Fruit fly (Drosophila melanogaster) whole organism, prepupa: ENCODE data around the gene CG15482.

Source experiments
- CG10631 ChIP-seq: fragments of 200-800 bp; sonication (Bioruptor generic); optimal IDR thresholded peaks from 2 replicates; lab custom pipeline; 2016; ENCODE audit warnings: missing biosample characterization, missing genetic modification characterization
- CG11294 ChIP-seq: fragments of 200-800 bp; sonication (Bioruptor generic); IDR thresholded peaks from 2 replicates; pipeline ENCODE4 v1.3.6; 2022; ENCODE audit warnings: missing biosample characterization, missing genetic modification characterization
- CG15336 ChIP-seq: fragments of 200-800 bp; sonication (Bioruptor generic); IDR thresholded peaks from 2 replicates; pipeline ENCODE4 v1.3.6; 2022; ENCODE audit warnings: missing biosample characterization, missing genetic modification characterization
- CG1621 ChIP-seq: fragments of 200-800 bp; sonication (Bioruptor generic); optimal IDR thresholded peaks from 3 replicates; lab custom pipeline; 2018; ENCODE audit warnings: missing biosample characterization, mild to moderate bottlenecking, missing genetic modification characterization
- CG3032 ChIP-seq: fragments of 200-800 bp; optimal IDR thresholded peaks from 2 replicates; lab custom pipeline; 2019; ENCODE audit warnings: missing biosample characterization, mild to moderate bottlenecking, missing genetic modification characterization, moderate library complexity
- CG31627 ChIP-seq: fragments of 200-800 bp; sonication (Bioruptor generic); optimal IDR thresholded peaks from 3 replicates; lab custom pipeline; 2016; ENCODE audit warnings: missing biosample characterization, missing genetic modification characterization
- CG32006 ChIP-seq: fragments of 200-800 bp; sonication (Bioruptor generic); optimal IDR thresholded peaks from 3 replicates; lab custom pipeline; 2017; ENCODE audit warnings: missing biosample characterization, mild to moderate bottlenecking, missing genetic modification characterization
- CG34406 ChIP-seq: fragments of 200-800 bp; sonication (Bioruptor generic); optimal IDR thresholded peaks from 3 replicates; lab custom pipeline; 2016; ENCODE audit warnings: missing biosample characterization, missing genetic modification characterization
- CG4318 ChIP-seq: fragments of 200-800 bp; sonication (Bioruptor generic); optimal IDR thresholded peaks from 3 replicates; lab custom pipeline; 2017; ENCODE audit warnings: missing biosample characterization, mild to moderate bottlenecking, missing genetic modification characterization
- CG6792 ChIP-seq: fragments of 200-800 bp; sonication (Bioruptor generic); optimal IDR thresholded peaks from 3 replicates; lab custom pipeline; 2016; ENCODE audit warnings: missing biosample characterization, missing genetic modification characterization
- CG6808 ChIP-seq: fragments of 200-800 bp; sonication (Bioruptor generic); optimal IDR thresholded peaks from 3 replicates; lab custom pipeline; 2017; ENCODE audit warnings: missing biosample characterization, missing genetic modification characterization, mild to moderate bottlenecking, moderate library complexity, missing genetic modification reagents
- CG6854 ChIP-seq: fragments of 200-800 bp; sonication (Bioruptor generic); optimal IDR thresholded peaks from 2 replicates; lab custom pipeline; 2017; ENCODE audit warnings: missing biosample characterization, mild to moderate bottlenecking, missing genetic modification characterization
- CG8119 ChIP-seq: fragments of 200-800 bp; sonication (Bioruptor generic); IDR thresholded peaks from 3 replicates; pipeline ENCODE4 v1.3.6; 2022; ENCODE audit warnings: missing biosample characterization, missing genetic modification characterization
- CG8319 ChIP-seq: fragments of 200-800 bp; sonication (Bioruptor generic); optimal IDR thresholded peaks from 3 replicates; lab custom pipeline; 2016; ENCODE audit warnings: missing biosample characterization, missing genetic modification characterization
- CG8632 ChIP-seq: fragments of 200-800 bp; sonication (Bioruptor generic); optimal IDR thresholded peaks from 3 replicates; lab custom pipeline; 2016; ENCODE audit warnings: missing biosample characterization, missing genetic modification characterization
- Eip75B ChIP-seq: fragments of 200-800 bp; sonication (Bioruptor generic); optimal IDR thresholded peaks from 3 replicates; lab custom pipeline; 2016; ENCODE audit warnings: missing biosample characterization, missing genetic modification characterization
- Eip78C ChIP-seq: fragments of 200-800 bp; sonication (Bioruptor generic); peaks from one replicate; lab custom pipeline; 2016; ENCODE audit warnings: missing biosample characterization, missing genetic modification characterization
- Ets21C ChIP-seq: fragments of 200-800 bp; sonication (Bioruptor generic); optimal IDR thresholded peaks from 3 replicates; lab custom pipeline; 2016; ENCODE audit warnings: missing biosample characterization, missing genetic modification characterization
- Gug ChIP-seq: fragments of 200-800 bp; sonication (Bioruptor generic); IDR thresholded peaks from 2 replicates; pipeline ENCODE4 v1.3.6; 2022; ENCODE audit warnings: missing biosample characterization, missing genetic modification characterization
- Hr39 ChIP-seq: fragments of 200-800 bp; sonication (Bioruptor generic); optimal IDR thresholded peaks from 2 replicates; lab custom pipeline; 2016; ENCODE audit warnings: missing biosample characterization, missing genetic modification characterization
- Lpt ChIP-seq: fragments of 200-800 bp; sonication (Bioruptor generic); optimal IDR thresholded peaks from 3 replicates; lab custom pipeline; 2016; ENCODE audit warnings: missing biosample characterization, missing genetic modification characterization
- Met ChIP-seq: fragments of 200-800 bp; sonication (Bioruptor generic); optimal IDR thresholded peaks from 3 replicates; lab custom pipeline; 2016; ENCODE audit warnings: missing biosample characterization, missing genetic modification characterization
- Sox102F ChIP-seq: fragments of 200-800 bp; sonication (Bioruptor generic); optimal IDR thresholded peaks from 2 replicates; lab custom pipeline; 2016; ENCODE audit warnings: missing biosample characterization, mild to moderate bottlenecking, missing genetic modification characterization
- Sox14 ChIP-seq: fragments of 200-800 bp; sonication (Bioruptor generic); optimal IDR thresholded peaks from 3 replicates; lab custom pipeline; 2016; ENCODE audit warnings: missing biosample characterization, missing genetic modification characterization
- Sox15 ChIP-seq: fragments of 200-800 bp; sonication (Bioruptor generic); optimal IDR thresholded peaks from 3 replicates; lab custom pipeline; 2016; ENCODE audit warnings: missing biosample characterization, missing genetic modification characterization
- achi ChIP-seq: fragments of 200-800 bp; sonication (Bioruptor generic); optimal IDR thresholded peaks from 3 replicates; lab custom pipeline; 2016; ENCODE audit warnings: missing biosample characterization, missing genetic modification characterization
- acj6 ChIP-seq: fragments of 200-800 bp; sonication (Bioruptor generic); optimal IDR thresholded peaks from 3 replicates; lab custom pipeline; 2016; ENCODE audit warnings: missing biosample characterization, missing genetic modification characterization
- cyc ChIP-seq: fragments of 200-800 bp; sonication (Bioruptor generic); optimal IDR thresholded peaks from 3 replicates; lab custom pipeline; 2016; ENCODE audit warnings: missing biosample characterization, missing genetic modification characterization
- dsx ChIP-seq: fragments of 200-800 bp; optimal IDR thresholded peaks from 3 replicates; lab custom pipeline; 2019; ENCODE audit warnings: missing biosample characterization, mild to moderate bottlenecking, missing genetic modification characterization, moderate library complexity; ENCODE audit not compliant: poor library complexity, severe bottlenecking
- eg ChIP-seq: fragments of 200-800 bp; sonication (Bioruptor generic); IDR thresholded peaks from 3 replicates; pipeline ENCODE4 v1.3.6; 2022; ENCODE audit warnings: missing biosample characterization, missing genetic modification characterization
- esn ChIP-seq: fragments of 200-800 bp; sonication (Bioruptor generic); optimal IDR thresholded peaks from 2 replicates; lab custom pipeline; 2016; ENCODE audit warnings: missing biosample characterization, mild to moderate bottlenecking, missing genetic modification characterization, moderate library complexity
- fkh ChIP-seq: fragments of 200-800 bp; sonication (Bioruptor generic); optimal IDR thresholded peaks from 3 replicates; lab custom pipeline; 2017; ENCODE audit warnings: missing biosample characterization, mild to moderate bottlenecking, missing genetic modification characterization, moderate library complexity
- spab ChIP-seq: fragments of 200-800 bp; sonication (Bioruptor generic); optimal IDR thresholded peaks from 2 replicates; lab custom pipeline; 2017; ENCODE audit warnings: missing biosample characterization, mild to moderate bottlenecking, missing genetic modification characterization, missing genetic modification reagents
- topi ChIP-seq: fragments of 200-800 bp; sonication (Bioruptor generic); optimal IDR thresholded peaks from 3 replicates; lab custom pipeline; 2016; ENCODE audit warnings: missing biosample characterization, missing genetic modification characterization

Gene CG15482

DNA sequence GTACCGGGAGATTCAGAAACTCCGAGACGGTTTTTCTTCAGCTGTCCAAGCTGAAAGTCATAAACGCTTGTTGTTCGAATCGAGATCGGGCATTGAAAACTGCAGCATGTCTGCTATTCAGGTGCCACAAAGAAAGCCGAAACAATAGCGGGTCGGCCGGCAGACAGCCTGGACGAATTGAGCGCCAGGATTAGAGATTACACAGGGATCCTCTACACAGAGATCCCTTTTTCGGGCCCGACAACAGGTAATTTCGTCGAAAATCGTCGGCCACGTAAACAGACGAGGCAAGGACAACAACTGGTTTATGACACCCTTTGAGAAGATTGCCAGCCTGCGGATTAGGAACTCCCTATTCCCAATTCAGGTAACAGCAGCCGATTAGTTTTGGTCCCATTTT, 15.6 kb upstream of the CG15482 start, which contains the start of gene CG16813:
Gene CG16813 (plus strand): TSS at position 288 of the 400 bp plus-strand sequence.
- TF ChIP-seq Lpt (GFP tag; lab: Kevin White, UChicago) (no peak), dsx (GFP tag; lab: Kevin White, UChicago) (no peak), CG6808 (no peak), CG15336 (no peak)

DNA sequence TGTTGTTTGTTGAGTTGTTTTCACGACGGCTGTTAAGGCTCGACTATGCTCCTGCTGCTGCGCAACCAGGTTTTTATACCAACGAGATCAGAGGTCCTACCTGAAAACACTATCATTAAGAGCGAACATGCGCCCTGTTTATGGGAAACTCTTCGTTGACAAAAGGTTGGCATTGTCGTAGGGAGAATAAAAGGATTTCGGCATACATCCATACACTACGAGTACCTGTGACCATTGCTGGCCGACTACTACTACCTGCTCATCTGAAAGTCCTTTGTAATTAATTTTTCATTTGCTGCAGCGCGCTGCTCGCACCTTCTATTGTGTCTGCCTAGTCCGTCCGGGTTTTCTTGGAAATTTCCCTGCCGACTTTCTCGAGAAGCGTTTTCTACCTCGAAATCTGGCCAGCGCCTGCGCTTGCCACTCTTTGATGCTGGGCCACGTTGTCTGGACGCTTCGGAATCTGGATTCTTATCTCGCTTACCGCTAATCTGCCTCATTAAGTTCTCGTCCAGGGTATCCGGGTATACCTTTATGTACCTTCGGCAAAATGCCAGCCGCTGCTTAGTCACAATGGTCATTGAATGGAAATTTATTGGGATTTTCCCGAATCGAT, 13.7 kb upstream of the CG15482 start, which contains the start of gene CG15480:
Gene CG15480 (minus strand): TSS at position 51 of the 616 bp plus-strand sequence.
- TF ChIP-seq CG6854 (GFP tag; lab: Kevin White, UChicago) (no peak), fkh (no peak), Hr39 (GFP tag; lab: Kevin White, UChicago) (no peak), CG32006 (no peak), Sox14 (GFP tag; lab: Kevin White, UChicago) (no peak), topi (GFP tag; lab: Kevin White, UChicago) (no peak)

DNA sequence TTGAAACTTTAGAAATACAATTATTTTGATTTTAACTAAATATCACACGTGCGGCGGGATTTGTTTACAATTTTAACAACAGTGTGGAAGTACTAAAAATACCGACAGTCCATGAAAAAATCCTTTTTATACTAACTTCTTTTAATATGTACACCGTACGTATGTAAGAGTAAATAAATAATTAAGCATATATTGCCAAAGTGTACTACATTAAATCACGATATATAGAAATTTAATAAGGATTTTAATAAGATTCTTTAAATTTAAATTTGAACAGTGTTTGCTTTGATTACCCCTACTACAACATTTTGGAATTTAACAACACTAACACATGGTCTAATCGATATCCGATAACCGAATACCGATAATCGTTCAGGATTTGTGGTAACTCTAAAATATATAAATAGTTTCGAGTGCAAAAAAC, 10.6 kb upstream of the CG15482 start, which contains the start of the genes Ski6 and CG16812:
Gene Ski6 (minus strand): TSS at position 205 of the 424 bp plus-strand sequence.
Gene CG16812 (plus strand): TSS at position 363 of the 424 bp plus-strand sequence.
- TF ChIP-seq CG4318 (GFP tag; lab: Kevin White, UChicago): no peak
- TF ChIP-seq CG3032 (tag; lab: Kevin White, UChicago): no peak
- peak; percentile 66 for TF ChIP-seq eg (GFP tag; lab: Robert Waterston, UW)
- no peak for TF ChIP-seq Eip75B (GFP tag; lab: Kevin White, UChicago)
- TF ChIP-seq CG6792 (GFP tag; lab: Kevin White, UChicago): peak; percentile 36
- TF ChIP-seq CG34406 (GFP tag; lab: Kevin White, UChicago): peak; percentile 48
- peak; percentile 41 for TF ChIP-seq CG8632 (GFP tag; lab: Kevin White, UChicago)
- TF ChIP-seq Sox102F: no peak
- TF ChIP-seq Ets21C (GFP tag; lab: Kevin White, UChicago): peak; percentile 37
- no peak for TF ChIP-seq achi
- peak; percentile 70 for TF ChIP-seq esn (GFP tag; lab: Kevin White, UChicago)
- TF ChIP-seq CG10631 (GFP tag; lab: Kevin White, UChicago): peak; percentile 75
- TF ChIP-seq spab: no peak
- no peak for TF ChIP-seq CG1621 (tag; lab: Kevin White, UChicago)
- TF ChIP-seq CG8319 (GFP tag; lab: Kevin White, UChicago): no peak
- no peak for TF ChIP-seq Met (GFP tag; lab: Kevin White, UChicago)
- peak; percentile 44 for TF ChIP-seq Hr39 (GFP tag; lab: Kevin White, UChicago)
- TF ChIP-seq acj6: no peak
- TF ChIP-seq cyc (GFP tag; lab: Kevin White, UChicago): peak; percentile 49
- no peak for TF ChIP-seq CG6854 (GFP tag; lab: Kevin White, UChicago)
- TF ChIP-seq CG15336: peak; percentile 60; the same call in 1 of the 2 replicates
- TF ChIP-seq CG11294 (GFP tag; lab: Robert Waterston, UW): no peak
- TF ChIP-seq Eip78C: no peak
- TF ChIP-seq Sox15: peak; percentile 29
- TF ChIP-seq fkh: peak; percentile 78
- TF ChIP-seq CG8119 (GFP tag; lab: Robert Waterston, UW): peak; percentile 43; the same call in 1 of the 3 replicates
- TF ChIP-seq Gug (GFP tag; lab: Robert Waterston, UW): peak; percentile 35; the same call in 1 of the 2 replicates
- TF ChIP-seq CG31627 (GFP tag; lab: Kevin White, UChicago): peak; percentile 51
